Worm (Caenorhabditis elegans): Measurements from ENCODE around the gene cpin-1.
A peak's percentile ranks its signal among the peaks of the same experiment; 100 is the strongest.

Gene cpin-1

DNA sequence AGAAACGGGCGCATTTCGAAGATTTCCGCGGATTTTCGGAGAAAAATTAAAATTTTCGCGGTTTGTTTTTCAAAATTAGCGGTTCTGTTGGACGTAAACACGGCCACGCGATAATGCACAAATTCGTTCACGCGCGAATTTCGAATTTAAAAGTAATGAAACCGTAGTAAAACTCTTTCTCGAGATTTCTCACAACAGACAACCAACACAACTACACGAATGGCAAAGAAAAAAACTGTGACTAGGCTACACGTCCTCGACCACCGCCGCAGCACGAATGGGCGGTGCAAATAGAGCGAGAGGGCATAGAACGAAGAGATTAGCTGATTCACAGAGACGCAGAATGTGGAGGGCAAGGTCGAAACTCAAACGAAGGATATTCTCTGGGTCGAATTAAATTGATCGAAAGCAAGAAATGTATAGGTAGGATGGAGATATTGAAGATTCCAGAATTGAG, 9.6 kb upstream of the cpin-1 start, which contains the start of gene idh-1 (continued):
- TF ChIP-seq D1046.2 (GFP tag; IDR thresholded peaks at IDR 0.05) = no peak
- TF ChIP-seq cey-2 (tag; optimal IDR thresholded peaks at IDR 0.05; ENCODE audit: borderline replicate concordance, insufficient read depth) = no peak

DNA sequence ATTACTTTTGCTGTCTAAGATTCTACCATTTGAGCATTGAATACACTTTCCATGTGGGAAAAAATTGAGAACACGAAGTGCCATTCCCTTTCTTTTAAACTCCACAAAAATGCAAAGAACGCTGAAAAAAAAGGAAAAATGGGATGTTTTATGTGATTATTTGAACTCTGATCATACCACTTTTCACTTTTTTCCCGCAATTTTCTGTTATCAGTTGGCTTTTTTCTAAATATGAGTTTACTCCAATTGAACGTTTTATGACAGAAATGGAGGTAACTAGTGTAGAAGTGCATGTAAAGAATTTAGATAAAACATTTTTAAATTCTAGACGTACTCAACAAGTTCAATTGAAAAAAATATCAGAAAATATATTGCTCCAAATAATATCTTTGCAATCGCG, 9.1 kb upstream of the cpin-1 start:
- TF ChIP-seq dve-1 (tag; optimal IDR thresholded peaks at IDR 0.05; ENCODE audit: insufficient read depth) (peak; percentile 47), mdl-1 (tag; optimal IDR thresholded peaks at IDR 0.05) (no peak), pqm-1 (tag; optimal IDR thresholded peaks at IDR 0.05) (peak; percentile 6), aha-1 (tag) (no peak), nhr-28 (tag; optimal IDR thresholded peaks at IDR 0.05) (peak; percentile 51), ceh-20 (GFP tag; IDR thresholded peaks at IDR 0.05) (no peak), rbr-2 (tag; optimal IDR thresholded peaks at IDR 0.05) (no peak), daf-16 (GFP tag; optimal IDR thresholded peaks at IDR 0.05) (no peak), daf-16 (tag; optimal IDR thresholded peaks at IDR 0.05) (peak; percentile 69), dmd-6 (GFP tag; IDR thresholded peaks at IDR 0.05) (peak; percentile 31), nhr-77 (tag; optimal IDR thresholded peaks at IDR 0.05) (peak; percentile 37)

DNA sequence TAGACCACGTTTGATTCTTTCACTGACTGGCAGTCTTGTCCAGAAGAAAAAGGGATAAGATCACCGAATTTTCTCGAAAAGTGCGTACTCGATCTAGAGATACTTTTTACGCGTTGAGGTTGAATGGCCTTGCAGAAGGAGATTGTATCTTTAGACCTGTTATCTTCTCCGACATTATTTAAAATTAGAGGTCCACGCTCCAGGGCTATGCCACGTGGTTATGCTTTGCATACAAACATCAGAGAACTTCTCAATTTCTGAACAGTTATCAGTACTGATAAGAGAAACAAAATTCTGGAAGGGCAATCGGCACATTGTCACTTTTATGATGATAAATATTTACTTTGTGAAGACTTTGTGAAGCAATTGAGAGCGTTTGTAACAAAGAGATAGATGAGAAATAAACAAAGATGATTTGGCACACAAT, 8.4 kb upstream of the cpin-1 start:
- TF ChIP-seq unc-130 (GFP tag; optimal IDR thresholded peaks at IDR 0.05) (no peak), R02D3.7 (tag; optimal IDR thresholded peaks at IDR 0.05) (no peak), fos-1 (tag; optimal IDR thresholded peaks at IDR 0.05) (no peak), F26F4.8 (GFP tag; conservative IDR thresholded peaks at IDR 0.05) (no peak), fkh-10 (GFP tag; optimal IDR thresholded peaks at IDR 0.05) (no peak), tag-97 (GFP tag; IDR thresholded peaks at IDR 0.05) (no peak), nhr-237 (tag; optimal IDR thresholded peaks at IDR 0.05) (no peak), mes-2 (tag; optimal IDR thresholded peaks at IDR 0.05; ENCODE audit: poor library complexity, severe bottlenecking) (peak; percentile 60), nhr-25 (tag; optimal IDR thresholded peaks at IDR 0.05; ENCODE audit: borderline replicate concordance, insufficient read depth) (peak; percentile 57), spr-3 (GFP tag; optimal IDR thresholded peaks at IDR 0.05) (peak; percentile 5), daf-19 (GFP tag; conservative IDR thresholded peaks at IDR 0.05) (no peak), ces-1 (GFP tag; optimal IDR thresholded peaks at IDR 0.05) (no peak), Y105C5A.15 (GFP tag; IDR thresholded peaks at IDR 0.05) (no peak), Y48G9A.11 (GFP tag; IDR thresholded peaks at IDR 0.05) (no peak), lin-38 (GFP tag; IDR thresholded peaks at IDR 0.05) (peak; percentile 56), madf-5 (GFP tag; IDR thresholded peaks at IDR 0.05) (no peak), unc-62 (GFP tag; optimal IDR thresholded peaks at IDR 0.05 in 1 of 2) (peak in 1 of 2 experiments; percentile 99), unc-62 (tag; optimal IDR thresholded peaks at IDR 0.05) (no peak), madf-9 (GFP tag; conservative IDR thresholded peaks at IDR 0.05) (0 out of 2 replicates have a peak, but pooled peaks have one; percentile 48), ceh-44 (GFP tag; IDR thresholded peaks at IDR 0.05) (no peak), mep-1 (tag; optimal IDR thresholded peaks at IDR 0.05) (peak; percentile 68), daf-16 (GFP tag; optimal IDR thresholded peaks at IDR 0.05) (peak in 1 of 2 experiments; percentile 77), daf-16 (tag; optimal IDR thresholded peaks at IDR 0.05) (peak; percentile 100), Y5F2A.4 (GFP tag; optimal IDR thresholded peaks at IDR 0.05) (no peak), F44E2.7 (GFP tag; IDR thresholded peaks at IDR 0.05) (no peak), nhr-28 (tag; optimal IDR thresholded peaks at IDR 0.05) (peak; percentile 99), spr-1 (tag; optimal IDR thresholded peaks at IDR 0.05) (peak; percentile 0), php-3 (GFP tag; IDR thresholded peaks at IDR 0.05) (peak; percentile 85), attf-4 (tag; optimal IDR thresholded peaks at IDR 0.05) (no peak), dmd-6 (GFP tag; IDR thresholded peaks at IDR 0.05) (peak; percentile 91), vab-7 (GFP tag; IDR thresholded peaks at IDR 0.05) (no peak), set-16 (GFP tag; IDR thresholded peaks at IDR 0.05) (no peak), ztf-7 (tag; optimal IDR thresholded peaks at IDR 0.05) (no peak), nhr-41 (GFP tag; IDR thresholded peaks at IDR 0.05) (no peak), gei-8 (GFP tag; optimal IDR thresholded peaks at IDR 0.05) (peak; percentile 67), pqm-1 (tag; optimal IDR thresholded peaks at IDR 0.05) (peak; percentile 74), T26A8.4 (GFP tag; IDR thresholded peaks at IDR 0.05) (0 out of 2 replicates have a peak, but pooled peaks have one; percentile 44), mdt-29 (GFP tag; IDR thresholded peaks at IDR 0.05) (peak; percentile 82; the same call in 1 of the 2 replicates), jun-1 (tag; optimal IDR thresholded peaks at IDR 0.05) (peak; percentile 6)
